Fruit fly (Drosophila melanogaster) whole organism, embryonic: ENCODE results near the gene twf.

Experiments
- Awh ChIP-seq: fragments of 200-800 bp; sonication (Bioruptor generic); IDR thresholded peaks from 2 replicates; pipeline ENCODE4, ENCODE4 v1.3.6; 2022; ENCODE audit warnings: missing biosample characterization, missing genetic modification characterization
- BtbVII ChIP-seq: fragments of 200-800 bp; sonication (Bioruptor generic); optimal IDR thresholded peaks from 3 replicates; lab custom pipeline; 2017; ENCODE audit warnings: missing biosample characterization, mild to moderate bottlenecking, missing genetic modification characterization
- CG10366 ChIP-seq: fragments of 200-800 bp; sonication (Bioruptor generic); IDR thresholded peaks from 2 replicates; pipeline ENCODE4 v1.3.6; 2022; ENCODE audit warnings: missing biosample characterization, missing genetic modification characterization
- CG10462 ChIP-seq: fragments of 200-800 bp; sonication (Bioruptor generic); optimal IDR thresholded peaks from 2 replicates; lab custom pipeline; 2016; ENCODE audit warnings: missing biosample characterization, missing genetic modification characterization
- CG11723 ChIP-seq: fragments of 200-800 bp; sonication (Bioruptor generic); optimal IDR thresholded peaks from 2 replicates; lab custom pipeline; 2017; ENCODE audit warnings: missing biosample characterization, mild to moderate bottlenecking, missing genetic modification characterization
- CG12155 ChIP-seq: fragments of 200-800 bp; sonication (Bioruptor generic); optimal IDR thresholded peaks from 3 replicates; lab custom pipeline; 2016; ENCODE audit warnings: missing biosample characterization, missing genetic modification characterization
- CG12659 ChIP-seq: fragments of 200-800 bp; sonication (Bioruptor generic); optimal IDR thresholded peaks from 3 replicates; lab custom pipeline; 2017; ENCODE audit warnings: mild to moderate bottlenecking, missing biosample characterization, missing genetic modification reagents, missing genetic modification characterization
- CG14441 ChIP-seq: fragments of 200-800 bp; sonication (Bioruptor generic); IDR thresholded peaks from 2 replicates; pipeline ENCODE4 v1.3.6; 2022; ENCODE audit warnings: missing biosample characterization, missing genetic modification characterization
- CG1529 ChIP-seq: fragments of 200-800 bp; sonication (Bioruptor generic); optimal IDR thresholded peaks from 3 replicates; lab custom pipeline; 2018; ENCODE audit warnings: missing biosample characterization, missing genetic modification characterization
- CG15479 ChIP-seq: fragments of 200-800 bp; sonication (Bioruptor generic); optimal IDR thresholded peaks from 3 replicates; lab custom pipeline; 2019; ENCODE audit warnings: missing biosample characterization, mild to moderate bottlenecking, missing genetic modification characterization, moderate library complexity
- CG1647 ChIP-seq: fragments of 200-800 bp; sonication (Bioruptor generic); optimal IDR thresholded peaks from 3 replicates; lab custom pipeline; 2016; ENCODE audit warnings: missing biosample characterization, missing genetic modification characterization
- CG18262 ChIP-seq: fragments of 200-800 bp; optimal IDR thresholded peaks from 3 replicates; lab custom pipeline; 2019; ENCODE audit warnings: missing biosample characterization, mild to moderate bottlenecking, missing genetic modification characterization, moderate library complexity
- CG3838 ChIP-seq: fragments of 200-800 bp; sonication (Bioruptor generic); optimal IDR thresholded peaks from 3 replicates; lab custom pipeline; 2016; ENCODE audit warnings: missing biosample characterization, missing genetic modification characterization
- CG7372 ChIP-seq: fragments of 200-800 bp; sonication (Bioruptor generic); IDR thresholded peaks from 2 replicates; pipeline ENCODE4 v1.3.6; 2022; ENCODE audit warnings: missing biosample characterization, missing genetic modification characterization
- CG7839 ChIP-seq: fragments of 200-800 bp; sonication (Bioruptor generic); optimal IDR thresholded peaks from 3 replicates; lab custom pipeline; 2018; ENCODE audit warnings: missing biosample characterization, mild to moderate bottlenecking, missing genetic modification characterization, moderate library complexity
- CG8089 ChIP-seq: fragments of 200-800 bp; sonication (Bioruptor generic); optimal IDR thresholded peaks from 3 replicates; lab custom pipeline; 2016; ENCODE audit warnings: missing biosample characterization, missing genetic modification characterization
- CG9609 ChIP-seq: fragments of 200-800 bp; sonication (Bioruptor generic); optimal IDR thresholded peaks from 3 replicates; lab custom pipeline; 2016; ENCODE audit warnings: missing biosample characterization, missing genetic modification characterization
- CTCF ChIP-seq: fragments of 200-800 bp; sonication (Bioruptor generic); optimal IDR thresholded peaks from 2 replicates; lab custom pipeline; 2017; ENCODE audit warnings: missing biosample characterization, mild to moderate bottlenecking, missing genetic modification characterization, moderate library complexity
- GATAe ChIP-seq: fragments of 200-800 bp; sonication (Bioruptor generic); conservative IDR thresholded peaks from 2 replicates; pipeline ENCODE4 v1.3.6; 2022; ENCODE audit warnings: missing biosample characterization, missing genetic modification characterization
- Hmx ChIP-seq: fragments of 200-800 bp; sonication (Bioruptor generic); optimal IDR thresholded peaks from 2 replicates; lab custom pipeline; 2016; ENCODE audit warnings: missing biosample characterization, missing genetic modification characterization
- Lhr ChIP-seq: fragments of 200-800 bp; sonication (Bioruptor generic); optimal IDR thresholded peaks from 3 replicates; lab custom pipeline; 2017; ENCODE audit warnings: mild to moderate bottlenecking, missing biosample characterization, missing genetic modification reagents, missing genetic modification characterization
- MTF-1 ChIP-seq: fragments of 200-800 bp; sonication (Bioruptor generic); optimal IDR thresholded peaks from 2 replicates; lab custom pipeline; 2018; ENCODE audit warnings: missing biosample characterization, mild to moderate bottlenecking, missing genetic modification characterization, borderline replicate concordance
- Mrtf ChIP-seq: fragments of 200-800 bp; sonication (Bioruptor generic); IDR thresholded peaks from 3 replicates; pipeline ENCODE4 v1.3.6; 2022; ENCODE audit warnings: missing biosample characterization, missing genetic modification characterization
- NK7.1 ChIP-seq: fragments of 200-800 bp; sonication (Bioruptor generic); optimal IDR thresholded peaks from 3 replicates; lab custom pipeline; 2016; ENCODE audit warnings: missing biosample characterization, missing genetic modification characterization
- Ptx1 ChIP-seq: fragments of 200-800 bp; sonication (Bioruptor generic); IDR thresholded peaks from 2 replicates; pipeline ENCODE4 v1.3.6; 2022; ENCODE audit warnings: missing biosample characterization, missing genetic modification characterization
- Scr ChIP-seq: fragments of 200-800 bp; sonication (Bioruptor generic); IDR thresholded peaks from 2 replicates; pipeline ENCODE4 v1.3.6; 2022; ENCODE audit warnings: missing biosample characterization, missing genetic modification characterization; ENCODE audit not compliant: partially characterized antibody
- Trl ChIP-seq, 3 experiments: fragments of >200 bp in 2 of 3; fragments of 200-800 bp in 1 of 3; sonication (Bioruptor generic) in 1 of 3; optimal IDR thresholded peaks; 2 replicates in 1 of 3; 3 replicates in 2 of 3; lab custom pipeline; 2016 to 2017; ENCODE audit warnings: missing biosample characterization in 1 of 3, missing genetic modification characterization in 1 of 3
- abd-A ChIP-seq: fragments of 200-800 bp; sonication (Bioruptor generic); optimal IDR thresholded peaks from 3 replicates; lab custom pipeline; 2019; ENCODE audit warnings: missing biosample characterization, mild to moderate bottlenecking, missing genetic modification characterization, moderate library complexity
- ash1 ChIP-seq: fragments of 200-800 bp; sonication (Bioruptor generic); optimal IDR thresholded peaks from 2 replicates; lab custom pipeline; 2018; ENCODE audit warnings: missing biosample characterization, mild to moderate bottlenecking, missing genetic modification characterization
- bab2 ChIP-seq: fragments of 200-800 bp; sonication (Bioruptor generic); optimal IDR thresholded peaks from 2 replicates; lab custom pipeline; 2016; ENCODE audit warnings: missing biosample characterization, missing genetic modification characterization
- btn ChIP-seq: fragments of 200-800 bp; sonication (Bioruptor generic); optimal IDR thresholded peaks from 2 replicates; lab custom pipeline; 2016; ENCODE audit warnings: missing biosample characterization, missing genetic modification characterization
- cato ChIP-seq: fragments of 200-800 bp; sonication (Bioruptor generic); optimal IDR thresholded peaks from 2 replicates; lab custom pipeline; 2016; ENCODE audit warnings: missing biosample characterization, missing genetic modification characterization, borderline replicate concordance
- chm ChIP-seq: fragments of 200-800 bp; sonication (Bioruptor generic); IDR thresholded peaks from 2 replicates; pipeline ENCODE4 v1.3.6; 2022; ENCODE audit warnings: missing biosample characterization, missing genetic modification characterization
- ci ChIP-seq: fragments of 200-800 bp; sonication (Bioruptor generic); IDR thresholded peaks from 3 replicates; pipeline ENCODE4 v1.3.6; 2022; ENCODE audit warnings: missing biosample characterization, missing genetic modification characterization
- crp ChIP-seq, 2 experiments: fragments of 200-800 bp; sonication (Bioruptor generic); optimal IDR thresholded peaks; 2 replicates in 1 of 2; 3 replicates in 1 of 2; lab custom pipeline; 2017; ENCODE audit warnings: missing biosample characterization in 2 of 2, missing genetic modification characterization in 2 of 2, mild to moderate bottlenecking in 1 of 2, moderate library complexity in 1 of 2
- dimm ChIP-seq: fragments of 200-800 bp; sonication (Bioruptor generic); IDR thresholded peaks from 2 replicates; pipeline ENCODE4 v1.3.6; 2022; ENCODE audit warnings: missing biosample characterization, missing genetic modification characterization
- ewg ChIP-seq: fragments of 200-800 bp; sonication (Bioruptor generic); optimal IDR thresholded peaks from 3 replicates; lab custom pipeline; 2017; ENCODE audit warnings: mild to moderate bottlenecking, missing biosample characterization, missing genetic modification reagents, missing genetic modification characterization
- gcm ChIP-seq: fragments of 200-800 bp; sonication (Bioruptor generic); optimal IDR thresholded peaks from 2 replicates; lab custom pipeline; 2019; ENCODE audit warnings: missing biosample characterization, mild to moderate bottlenecking, missing genetic modification characterization, moderate library complexity
- grau ChIP-seq: fragments of 200-800 bp; optimal IDR thresholded peaks from 3 replicates; lab custom pipeline; 2019; ENCODE audit warnings: missing biosample characterization, mild to moderate bottlenecking, missing genetic modification characterization, moderate library complexity
- grn ChIP-seq: fragments of 200-800 bp; sonication (Bioruptor generic); optimal IDR thresholded peaks from 3 replicates; lab custom pipeline; 2017; ENCODE audit warnings: missing biosample characterization, missing genetic modification characterization
- lbe ChIP-seq: fragments of 200-800 bp; sonication (Bioruptor generic); optimal IDR thresholded peaks from 2 replicates; lab custom pipeline; 2016; ENCODE audit warnings: missing biosample characterization, mild to moderate bottlenecking, missing genetic modification characterization
- nerfin-2 ChIP-seq: fragments of 200-800 bp; sonication (Bioruptor generic); IDR thresholded peaks from 2 replicates; pipeline ENCODE4 v1.3.6; 2022; ENCODE audit warnings: missing biosample characterization, missing genetic modification characterization; ENCODE audit not compliant: partially characterized antibody
- odd ChIP-seq: fragments of 200-800 bp; sonication (Bioruptor generic); optimal IDR thresholded peaks from 2 replicates; lab custom pipeline; 2017; ENCODE audit warnings: missing biosample characterization, mild to moderate bottlenecking, missing genetic modification characterization
- pnt ChIP-seq: fragments of 200-800 bp; sonication (Bioruptor generic); optimal IDR thresholded peaks from 3 replicates; lab custom pipeline; 2016; ENCODE audit warnings: missing biosample characterization, missing genetic modification characterization
- pros ChIP-seq: fragments of 200-800 bp; sonication (Bioruptor generic); optimal IDR thresholded peaks from 3 replicates; lab custom pipeline; 2019; ENCODE audit warnings: missing biosample characterization, mild to moderate bottlenecking, missing genetic modification characterization, moderate library complexity
- psq ChIP-seq: fragments of 200-800 bp; sonication (Bioruptor generic); optimal IDR thresholded peaks from 2 replicates; lab custom pipeline; 2017; ENCODE audit warnings: missing biosample characterization, missing genetic modification characterization
- trem ChIP-seq: fragments of 200-800 bp; optimal IDR thresholded peaks from 3 replicates; lab custom pipeline; 2019; ENCODE audit warnings: missing biosample characterization, mild to moderate bottlenecking, missing genetic modification characterization, moderate library complexity
- tup ChIP-seq: fragments of 200-800 bp; sonication (Bioruptor generic); optimal IDR thresholded peaks from 2 replicates; lab custom pipeline; 2016; ENCODE audit warnings: missing biosample characterization, mild to moderate bottlenecking, missing genetic modification characterization, moderate library complexity
- vfl ChIP-seq: fragments of 200-800 bp; sonication (Bioruptor generic); optimal IDR thresholded peaks from 2 replicates; lab custom pipeline; 2016; ENCODE audit warnings: missing biosample characterization, missing genetic modification characterization
- wdn ChIP-seq: fragments of 200-800 bp; sonication (Bioruptor generic); IDR thresholded peaks from 2 replicates; pipeline ENCODE4 v1.3.6; 2022; ENCODE audit warnings: missing biosample characterization, missing genetic modification characterization

twf gene

DNA sequence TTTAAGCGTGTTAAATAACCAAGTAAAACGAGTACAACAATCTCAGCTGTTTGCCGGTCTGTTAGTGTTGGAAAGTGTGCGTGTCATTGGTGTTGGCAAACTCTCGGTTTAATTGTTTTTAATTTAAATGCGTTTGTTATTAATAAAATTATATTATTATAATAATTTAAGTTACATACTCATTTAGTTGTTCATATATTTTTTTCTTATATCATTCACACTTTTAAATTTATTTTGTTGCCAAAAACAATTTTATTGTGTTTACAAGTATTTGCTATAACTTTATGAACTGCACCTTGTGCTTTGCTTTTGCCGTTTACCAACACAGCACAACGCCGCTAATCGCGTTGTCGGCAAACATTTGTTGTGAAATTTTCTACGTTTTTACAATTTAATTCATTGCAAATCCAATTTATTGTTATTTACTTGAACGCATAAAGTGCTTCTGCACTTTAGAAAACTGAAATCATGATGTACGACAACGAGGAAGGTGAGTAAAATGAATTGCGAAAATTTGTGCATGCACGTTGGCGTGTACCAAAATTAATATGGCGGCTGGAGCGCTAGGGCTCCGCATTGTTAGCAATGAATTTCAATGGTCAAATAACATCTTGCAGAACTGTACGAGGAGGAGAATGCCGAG lies 3.1 kb downstream of the twf start, which contains the start of the genes 140up and Polr2B (continued):
- TF ChIP-seq gcm (GFP tag; lab: Kevin White, UChicago) (peak; percentile 89), crp (GFP tag; optimal IDR thresholded peaks at IDR 0.05; lab: Kevin White, UChicago) (peak; percentile 52 to 91), btn (GFP tag; lab: Kevin White, UChicago) (peak; percentile 20), dimm (GFP tag; lab: Robert Waterston, UW) (peak; percentile 31; the same call in 1 of the 2 replicates), Lhr (peak; percentile 60), Ptx1 (GFP tag; lab: Robert Waterston, UW) (peak; percentile 97), CG9609 (GFP tag; lab: Kevin White, UChicago) (peak; percentile 79), GATAe (GFP tag; lab: Robert Waterston, UW) (peak; percentile 83), CG10366 (GFP tag; lab: Robert Waterston, UW) (peak; percentile 91), chm (GFP tag; lab: Robert Waterston, UW) (0 out of 2 replicates have a peak, but pooled peaks have one; percentile 43), lbe (peak; percentile 89), vfl (GFP tag; lab: Kevin White, UChicago) (peak; percentile 78), Trl (optimal IDR thresholded peaks at IDR 0.05; lab: Kevin White, UChicago) (no peak), Trl (GFP tag; optimal IDR thresholded peaks at IDR 0.05; lab: Kevin White, UChicago) (peak; percentile 75), NK7.1 (GFP tag; lab: Kevin White, UChicago) (peak; percentile 36), CTCF (GFP tag; lab: Kevin White, UChicago) (peak; percentile 20), CG1529 (GFP tag; lab: Kevin White, UChicago) (peak; percentile 81), CG18262 (tag; lab: Kevin White, UChicago) (peak; percentile 92), CG8089 (GFP tag; lab: Kevin White, UChicago) (peak; percentile 68), pros (GFP tag; lab: Kevin White, UChicago) (no peak), CG7372 (GFP tag; lab: Robert Waterston, UW) (peak; percentile 93), odd (GFP tag; lab: Kevin White, UChicago) (peak; percentile 80), CG14441 (GFP tag; lab: Robert Waterston, UW) (peak; percentile 92), CG11723 (GFP tag; lab: Kevin White, UChicago) (peak; percentile 85), CG15479 (no peak), trem (tag; lab: Kevin White, UChicago) (peak; percentile 94), CG10462 (GFP tag; lab: Kevin White, UChicago) (peak; percentile 90), nerfin-2 (GFP tag; lab: Robert Waterston, UW) (no peak), cato (GFP tag; lab: Kevin White, UChicago) (peak; percentile 93), Mrtf (GFP tag; lab: Robert Waterston, UW) (peak; percentile 88), Hmx (GFP tag; lab: Kevin White, UChicago) (peak; percentile 26), bab2 (GFP tag; lab: Kevin White, UChicago) (peak; percentile 79), pnt (GFP tag; lab: Kevin White, UChicago) (peak; percentile 81), MTF-1 (GFP tag; lab: Kevin White, UChicago) (peak; percentile 67), Scr (GFP tag; lab: Robert Waterston, UW) (peak; percentile 26; the same call in 1 of the 2 replicates), CG3838 (GFP tag; lab: Kevin White, UChicago) (peak; percentile 50), wdn (peak; percentile 93), psq (peak; percentile 84), CG7839 (peak; percentile 94), grn (no peak), CG1647 (GFP tag; lab: Kevin White, UChicago) (peak; percentile 50), BtbVII (GFP tag; lab: Kevin White, UChicago) (peak; percentile 88), CG12155 (GFP tag; lab: Kevin White, UChicago) (peak; percentile 94), Awh (GFP tag; lab: Robert Waterston, UW) (peak; percentile 89), ewg (GFP tag; lab: Kevin White, UChicago) (peak; percentile 81), abd-A (tag; lab: Kevin White, UChicago) (no peak), tup (peak; percentile 78), CG12659 (GFP tag; lab: Kevin White, UChicago) (peak; percentile 95), ci (GFP tag; lab: Robert Waterston, UW) (peak; percentile 84), ash1 (no peak), grau (tag; lab: Kevin White, UChicago) (peak; percentile 94)
